Fruit fly (Drosophila melanogaster): ENCODE results near the gene bif.

Gene bif

DNA sequence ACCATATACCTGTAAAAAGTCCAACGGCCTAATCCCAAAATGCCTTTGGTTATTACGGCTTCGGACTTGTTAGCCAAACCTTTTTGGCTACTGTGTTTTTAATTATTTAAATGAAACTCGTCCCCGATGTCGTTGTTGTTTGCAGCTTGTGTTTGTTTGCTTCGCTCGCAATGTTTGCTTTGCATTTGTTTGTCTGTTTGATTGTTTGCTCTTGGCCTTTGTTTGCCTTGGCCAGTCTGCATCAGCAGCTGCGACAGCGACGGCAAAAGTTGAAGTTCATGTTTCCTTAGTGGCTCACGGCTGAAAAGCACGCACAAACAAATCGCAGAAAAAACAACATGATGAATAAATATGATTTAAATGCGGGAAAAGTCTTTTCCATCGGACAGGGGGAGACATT is 18.3 kb upstream of the bif start (continued):
- TF ChIP-seq lbe (GFP tag; optimal IDR thresholded peaks at IDR 0.05), result no peak
- TF ChIP-seq dmrt99B (tag; optimal IDR thresholded peaks at IDR 0.05), result peak; percentile 72
- TF ChIP-seq dysf (GFP tag; IDR thresholded peaks at IDR 0.05), result peak; percentile 38; the same call in 1 of the 3 replicates
- peak; percentile 23 for TF ChIP-seq CG14710 (tag; optimal IDR thresholded peaks at IDR 0.05)
- no peak for TF ChIP-seq lov (optimal IDR thresholded peaks at IDR 0.05)
- peak; percentile 44; the same call in 1 of the 3 replicates for TF ChIP-seq lov (GFP tag; IDR thresholded peaks at IDR 0.05)
- TF ChIP-seq Trl (optimal IDR thresholded peaks at IDR 0.05), result no peak
- TF ChIP-seq Trl (GFP tag; optimal IDR thresholded peaks at IDR 0.05), result peak; percentile 63
- no peak for TF ChIP-seq Spps (tag; optimal IDR thresholded peaks at IDR 0.05)
- no peak for TF ChIP-seq crp (GFP tag; optimal IDR thresholded peaks at IDR 0.05)
- peak; percentile 40 for TF ChIP-seq CG15269 (tag; optimal IDR thresholded peaks at IDR 0.05)
- TF ChIP-seq Aef1 (GFP tag; IDR thresholded peaks at IDR 0.05), result no peak
- peak; percentile 29 for TF ChIP-seq org-1 (GFP tag; optimal IDR thresholded peaks at IDR 0.05)
- no peak for TF ChIP-seq tx (GFP tag; optimal IDR thresholded peaks at IDR 0.05)
- no peak for TF ChIP-seq trem (tag; optimal IDR thresholded peaks at IDR 0.05)
- TF ChIP-seq seq (GFP tag; IDR thresholded peaks at IDR 0.05), result peak; percentile 21; the same call in 1 of the 2 replicates
- TF ChIP-seq CG4424 (GFP tag; optimal IDR thresholded peaks at IDR 0.05), result peak; percentile 6
- no peak for TF ChIP-seq Hsf (GFP tag; optimal IDR thresholded peaks at IDR 0.05)
- no peak for TF ChIP-seq GATAe (GFP tag; conservative IDR thresholded peaks at IDR 0.05)
- no peak for TF ChIP-seq gt (GFP tag; IDR thresholded peaks at IDR 0.05)
- TF ChIP-seq Sox102F (GFP tag; optimal IDR thresholded peaks at IDR 0.05), result peak; percentile 61
- peak in 1 of 2 experiments; percentile 11 for TF ChIP-seq Eip74EF (GFP tag; optimal IDR thresholded peaks at IDR 0.05)
- peak; percentile 25 for TF ChIP-seq CG8924 (tag; optimal IDR thresholded peaks at IDR 0.05)
- TF ChIP-seq lab (GFP tag; optimal IDR thresholded peaks at IDR 0.05), result peak; percentile 72
- TF ChIP-seq CrebB (tag; optimal IDR thresholded peaks at IDR 0.05), result peak; percentile 30
- no peak for TF ChIP-seq emc (GFP tag; optimal IDR thresholded peaks at IDR 0.05)
- TF ChIP-seq NfI (GFP tag; optimal IDR thresholded peaks at IDR 0.05), result no peak
- peak; percentile 44 for TF ChIP-seq CG11398 (GFP tag; optimal IDR thresholded peaks at IDR 0.05)
- peak; percentile 40 for TF ChIP-seq CG15011 (GFP tag; optimal IDR thresholded peaks at IDR 0.05)
- TF ChIP-seq scrt (GFP tag; optimal IDR thresholded peaks at IDR 0.05), result peak; percentile 10
- peak; percentile 17 for TF ChIP-seq CG12391 (tag; optimal IDR thresholded peaks at IDR 0.05)
- no peak for TF ChIP-seq nmo (GFP tag; optimal IDR thresholded peaks at IDR 0.05)
- TF ChIP-seq Mes4 (GFP tag; optimal IDR thresholded peaks at IDR 0.05), result peak; percentile 52
- peak; percentile 41 for TF ChIP-seq CG12219 (GFP tag; optimal IDR thresholded peaks at IDR 0.05)
- TF ChIP-seq ttk (GFP tag; IDR thresholded peaks at IDR 0.05), result no peak
- TF ChIP-seq CG12071 (GFP tag; optimal IDR thresholded peaks at IDR 0.05), result peak; percentile 74
- TF ChIP-seq Tbp (GFP tag; optimal IDR thresholded peaks at IDR 0.05), result no peak
- TF ChIP-seq nom (GFP tag; optimal IDR thresholded peaks at IDR 0.05), result no peak
- TF ChIP-seq CG3407 (GFP tag; optimal IDR thresholded peaks at IDR 0.05), result peak; percentile 61
- peak; percentile 67 for TF ChIP-seq fd64A (GFP tag; optimal IDR thresholded peaks at IDR 0.05)
- peak; percentile 54 for TF ChIP-seq CG2678 (tag; optimal IDR thresholded peaks at IDR 0.05)
- TF ChIP-seq onecut (GFP tag; IDR thresholded peaks at IDR 0.05), result peak; percentile 36; the same call in 1 of the 2 replicates
- peak; percentile 51; the same call in 1 of the 2 replicates for TF ChIP-seq vvl (GFP tag; IDR thresholded peaks at IDR 0.05)
- peak; percentile 24 for TF ChIP-seq CG12769 (tag; optimal IDR thresholded peaks at IDR 0.05)
- TF ChIP-seq CG10959 (GFP tag; IDR thresholded peaks at IDR 0.05), result no peak
- peak; percentile 5 for TF ChIP-seq Side (GFP tag; optimal IDR thresholded peaks at IDR 0.05)
- peak; percentile 16 for TF ChIP-seq Ets65A (GFP tag)
- no peak for TF ChIP-seq Sin3A (optimal IDR thresholded peaks at IDR 0.05)
- no peak for TF ChIP-seq Six4 (GFP tag; optimal IDR thresholded peaks at IDR 0.05)
- peak; percentile 8 for TF ChIP-seq bcd (GFP tag; optimal IDR thresholded peaks at IDR 0.05)
- peak; percentile 9 for TF ChIP-seq Meics (GFP tag; optimal IDR thresholded peaks at IDR 0.05)
- TF ChIP-seq ATbp (GFP tag; optimal IDR thresholded peaks at IDR 0.05), result peak; percentile 83

All from whole organism, embryonic.